Fruit fly (Drosophila melanogaster) whole organism, embryonic: Measurements from ENCODE around the gene CG14402.

Experiments used
- Awh ChIP-seq: fragments of 200-800 bp; sonication (Bioruptor generic); IDR thresholded peaks from 2 replicates; pipeline ENCODE4, ENCODE4 v1.3.6; 2022; ENCODE audit warnings: missing biosample characterization, missing genetic modification characterization
- CG10543 ChIP-seq: fragments of 200-800 bp; sonication (Bioruptor generic); optimal IDR thresholded peaks from 3 replicates; lab custom pipeline; 2017; ENCODE audit warnings: missing biosample characterization, mild to moderate bottlenecking, missing genetic modification characterization, moderate library complexity
- CG11085 ChIP-seq: fragments of 200-800 bp; sonication (Bioruptor generic); IDR thresholded peaks from 2 replicates; pipeline ENCODE4 v1.3.6; 2022; ENCODE audit warnings: missing biosample characterization, missing genetic modification characterization
- CG13894 ChIP-seq: fragments of 200-800 bp; sonication (Bioruptor generic); optimal IDR thresholded peaks from 3 replicates; lab custom pipeline; 2018; ENCODE audit warnings: missing biosample characterization, mild to moderate bottlenecking, missing genetic modification characterization, moderate library complexity
- CG16815 ChIP-seq: fragments of 200-800 bp; sonication (Bioruptor generic); optimal IDR thresholded peaks from 3 replicates; lab custom pipeline; 2017; ENCODE audit warnings: missing biosample characterization, mild to moderate bottlenecking, missing genetic modification characterization
- CG16863 ChIP-seq: fragments of 200-800 bp; sonication (Bioruptor generic); optimal IDR thresholded peaks from 3 replicates; lab custom pipeline; 2016; ENCODE audit warnings: missing biosample characterization, missing genetic modification characterization
- CG17385 ChIP-seq: fragments of 200-800 bp; sonication (Bioruptor generic); optimal IDR thresholded peaks from 3 replicates; lab custom pipeline; 2018; ENCODE audit warnings: missing biosample characterization, mild to moderate bottlenecking, missing genetic modification characterization
- CG18476 ChIP-seq: fragments of 200-800 bp; sonication (Bioruptor generic); optimal IDR thresholded peaks from 2 replicates; lab custom pipeline; 2016; ENCODE audit warnings: missing biosample characterization, mild to moderate bottlenecking, missing genetic modification characterization
- CG2116 ChIP-seq: fragments of 200-800 bp; sonication (Bioruptor generic); optimal IDR thresholded peaks from 3 replicates; lab custom pipeline; 2018; ENCODE audit warnings: missing biosample characterization, mild to moderate bottlenecking, missing genetic modification characterization
- CG2199 ChIP-seq: fragments of 200-800 bp; sonication (Bioruptor generic); IDR thresholded peaks from 3 replicates; pipeline ENCODE4 v1.3.6; 2022; ENCODE audit warnings: missing biosample characterization, missing genetic modification characterization
- CG2202 ChIP-seq: fragments of 200-800 bp; sonication (Bioruptor generic); optimal IDR thresholded peaks from 2 replicates; lab custom pipeline; 2018; ENCODE audit warnings: missing biosample characterization, mild to moderate bottlenecking, missing genetic modification characterization
- CG30020 ChIP-seq: fragments of 200-800 bp; optimal IDR thresholded peaks from 2 replicates; lab custom pipeline; 2019; ENCODE audit warnings: missing biosample characterization, mild to moderate bottlenecking, missing genetic modification characterization, moderate library complexity
- CG32767 ChIP-seq: fragments of 200-800 bp; sonication (Bioruptor generic); IDR thresholded peaks from 2 replicates; pipeline ENCODE4 v1.3.6; 2022; ENCODE audit warnings: missing biosample characterization, missing genetic modification characterization
- CG33557 ChIP-seq: fragments of 200-800 bp; sonication (Bioruptor generic); optimal IDR thresholded peaks from 2 replicates; lab custom pipeline; 2019; ENCODE audit warnings: missing biosample characterization, mild to moderate bottlenecking, missing genetic modification characterization, moderate library complexity
- CG3407 ChIP-seq: fragments of 200-800 bp; sonication (Bioruptor generic); optimal IDR thresholded peaks from 2 replicates; lab custom pipeline; 2018; ENCODE audit warnings: missing biosample characterization, mild to moderate bottlenecking, missing genetic modification characterization
- CG34224 ChIP-seq: fragments of 200-800 bp; sonication (Bioruptor generic); IDR thresholded peaks from 3 replicates; pipeline ENCODE4 v1.3.6; 2022; ENCODE audit warnings: missing biosample characterization, missing genetic modification characterization; ENCODE audit not compliant: partially characterized antibody
- CG3847 ChIP-seq: fragments of 200-800 bp; sonication (Bioruptor generic); IDR thresholded peaks from 2 replicates; pipeline ENCODE4 v1.3.6; 2022; ENCODE audit warnings: missing biosample characterization, missing genetic modification characterization
- CG7372 ChIP-seq: fragments of 200-800 bp; sonication (Bioruptor generic); IDR thresholded peaks from 2 replicates; pipeline ENCODE4 v1.3.6; 2022; ENCODE audit warnings: missing biosample characterization, missing genetic modification characterization
- CG8281 ChIP-seq: fragments of 200-800 bp; sonication (Bioruptor generic); optimal IDR thresholded peaks from 2 replicates; lab custom pipeline; 2018; ENCODE audit warnings: missing biosample characterization, mild to moderate bottlenecking, missing genetic modification characterization, moderate library complexity
- CG9437 ChIP-seq: fragments of 200-800 bp; sonication (Bioruptor generic); optimal IDR thresholded peaks from 2 replicates; lab custom pipeline; 2018; ENCODE audit warnings: missing biosample characterization, mild to moderate bottlenecking, missing genetic modification characterization
- CG9876 ChIP-seq: fragments of 200-800 bp; sonication (Bioruptor generic); optimal IDR thresholded peaks from 2 replicates; lab custom pipeline; 2016; ENCODE audit warnings: missing biosample characterization, missing genetic modification characterization
- D ChIP-seq, 2 experiments: fragments of 200-800 bp in 1 of 2; fragments of >200 bp in 1 of 2; sonication (Bioruptor generic) in 1 of 2; optimal IDR thresholded peaks; 2 replicates in 1 of 2; 3 replicates in 1 of 2; lab custom pipeline; 2017; ENCODE audit warnings: mild to moderate bottlenecking in 1 of 2, missing biosample characterization in 1 of 2, missing genetic modification characterization in 1 of 2, missing genetic modification reagents in 1 of 2
- D19A ChIP-seq: fragments of 200-800 bp; optimal IDR thresholded peaks from 3 replicates; lab custom pipeline; 2019; ENCODE audit warnings: missing biosample characterization, mild to moderate bottlenecking, missing genetic modification characterization, moderate library complexity
- Fer1 ChIP-seq: fragments of 200-800 bp; sonication (Bioruptor generic); optimal IDR thresholded peaks from 2 replicates; lab custom pipeline; 2017; ENCODE audit warnings: missing biosample characterization, mild to moderate bottlenecking, missing genetic modification characterization
- Hr39 ChIP-seq: fragments of >200 bp; optimal IDR thresholded peaks from 2 replicates; lab custom pipeline; 2017
- Lhr ChIP-seq: fragments of 200-800 bp; sonication (Bioruptor generic); optimal IDR thresholded peaks from 3 replicates; lab custom pipeline; 2017; ENCODE audit warnings: mild to moderate bottlenecking, missing biosample characterization, missing genetic modification reagents, missing genetic modification characterization
- Lpt ChIP-seq: fragments of >200 bp; optimal IDR thresholded peaks from 2 replicates; lab custom pipeline; 2018; ENCODE audit warnings: missing biosample characterization, missing genetic modification characterization
- Max ChIP-seq: fragments of 200-800 bp; sonication (Bioruptor generic); optimal IDR thresholded peaks from 2 replicates; lab custom pipeline; 2016; ENCODE audit warnings: missing biosample characterization, mild to moderate bottlenecking, missing genetic modification characterization
- NK7.1 ChIP-seq: fragments of 200-800 bp; sonication (Bioruptor generic); optimal IDR thresholded peaks from 3 replicates; lab custom pipeline; 2016; ENCODE audit warnings: missing biosample characterization, missing genetic modification characterization
- Ravus ChIP-seq: fragments of 200-800 bp; sonication (Bioruptor generic); IDR thresholded peaks from 2 replicates; pipeline ENCODE4 v1.3.6; 2022; ENCODE audit warnings: missing biosample characterization, missing genetic modification characterization
- Sin3A ChIP-seq: fragments of >200 bp; optimal IDR thresholded peaks from 2 replicates; lab custom pipeline; 2018
- ase ChIP-seq: fragments of 200-800 bp; sonication (Bioruptor generic); IDR thresholded peaks from 3 replicates; pipeline ENCODE4 v1.3.6; 2022; ENCODE audit warnings: missing biosample characterization, missing genetic modification characterization
- ato ChIP-seq: fragments of 200-800 bp; sonication (Bioruptor generic); IDR thresholded peaks from 2 replicates; pipeline ENCODE4 v1.3.6; 2022; ENCODE audit warnings: missing biosample characterization, missing genetic modification characterization; ENCODE audit not compliant: partially characterized antibody
- caup ChIP-seq: fragments of 200-800 bp; sonication (Bioruptor generic); optimal IDR thresholded peaks from 3 replicates; lab custom pipeline; 2017; ENCODE audit warnings: missing biosample characterization, mild to moderate bottlenecking, missing genetic modification characterization, moderate library complexity; ENCODE audit not compliant: severe bottlenecking
- cg ChIP-seq: fragments of 200-800 bp; sonication (Bioruptor generic); optimal IDR thresholded peaks from 3 replicates; lab custom pipeline; 2019; ENCODE audit warnings: missing biosample characterization, mild to moderate bottlenecking, missing genetic modification characterization, moderate library complexity
- disco-r ChIP-seq: fragments of 200-800 bp; sonication (Bioruptor generic); optimal IDR thresholded peaks from 2 replicates; lab custom pipeline; 2016; ENCODE audit warnings: missing biosample characterization, missing genetic modification characterization
- en ChIP-seq: fragments of 200-800 bp; sonication (Bioruptor generic); optimal IDR thresholded peaks from 2 replicates; lab custom pipeline; 2016; ENCODE audit warnings: missing biosample characterization, missing genetic modification characterization
- ham ChIP-seq: fragments of 200-800 bp; sonication (Bioruptor generic); IDR thresholded peaks from 2 replicates; pipeline ENCODE4 v1.3.6; 2022; ENCODE audit warnings: missing biosample characterization, missing genetic modification characterization
- jing ChIP-seq: fragments of 200-800 bp; sonication (Bioruptor generic); optimal IDR thresholded peaks from 2 replicates; lab custom pipeline; 2018; ENCODE audit warnings: missing biosample characterization, mild to moderate bottlenecking, missing genetic modification characterization
- nau ChIP-seq: fragments of 200-800 bp; sonication (Bioruptor generic); optimal IDR thresholded peaks from 3 replicates; lab custom pipeline; 2017; ENCODE audit warnings: missing biosample characterization, mild to moderate bottlenecking, missing genetic modification characterization, missing genetic modification reagents
- org-1 ChIP-seq: fragments of 200-800 bp; sonication (Bioruptor generic); optimal IDR thresholded peaks from 2 replicates; lab custom pipeline; 2017; ENCODE audit warnings: missing biosample characterization, missing genetic modification characterization
- ro ChIP-seq: fragments of 200-800 bp; sonication (Bioruptor generic); IDR thresholded peaks from 2 replicates; pipeline ENCODE4 v1.3.6; 2022; ENCODE audit warnings: missing biosample characterization, missing genetic modification characterization
- row ChIP-seq: fragments of 200-800 bp; sonication (Bioruptor generic); IDR thresholded peaks from 3 replicates; pipeline ENCODE4 v1.3.6; 2022; ENCODE audit warnings: missing biosample characterization, missing genetic modification characterization
- sc ChIP-seq, 3 experiments: fragments of >200 bp in 2 of 3; fragments of 200-800 bp in 1 of 3; sonication (Bioruptor generic) in 1 of 3; optimal IDR thresholded peaks; 2 replicates in 2 of 3; 3 replicates in 1 of 3; lab custom pipeline; 2017; ENCODE audit warnings: mild to moderate bottlenecking in 1 of 3, missing biosample characterization in 1 of 3, missing genetic modification characterization in 1 of 3, missing genetic modification reagents in 1 of 3
- sima ChIP-seq: fragments of 200-800 bp; sonication (Bioruptor generic); optimal IDR thresholded peaks from 2 replicates; lab custom pipeline; 2016; ENCODE audit warnings: missing biosample characterization, missing genetic modification characterization
- slou ChIP-seq: fragments of 200-800 bp; sonication (Bioruptor generic); optimal IDR thresholded peaks from 3 replicates; lab custom pipeline; 2016; ENCODE audit warnings: missing biosample characterization, missing genetic modification characterization
- tin ChIP-seq: fragments of 200-800 bp; sonication (Bioruptor generic); optimal IDR thresholded peaks from 3 replicates; lab custom pipeline; 2016; ENCODE audit warnings: missing biosample characterization, missing genetic modification characterization
- tx ChIP-seq: fragments of 200-800 bp; sonication (Bioruptor generic); optimal IDR thresholded peaks from 2 replicates; lab custom pipeline; 2016; ENCODE audit warnings: missing biosample characterization, missing genetic modification characterization
- unc-4 ChIP-seq: fragments of 200-800 bp; sonication (Bioruptor generic); IDR thresholded peaks from 2 replicates; pipeline ENCODE4 v1.3.6; 2022; ENCODE audit warnings: missing biosample characterization, missing genetic modification characterization; ENCODE audit not compliant: partially characterized antibody
- wek ChIP-seq: fragments of 200-800 bp; sonication (Bioruptor generic); optimal IDR thresholded peaks from 3 replicates; lab custom pipeline; 2018; ENCODE audit warnings: missing biosample characterization, mild to moderate bottlenecking, missing genetic modification characterization, moderate library complexity
- zf30C ChIP-seq: fragments of 200-800 bp; sonication (Bioruptor generic); optimal IDR thresholded peaks from 3 replicates; lab custom pipeline; 2018; ENCODE audit warnings: missing biosample characterization, mild to moderate bottlenecking, missing genetic modification characterization

CG14402 gene

DNA sequence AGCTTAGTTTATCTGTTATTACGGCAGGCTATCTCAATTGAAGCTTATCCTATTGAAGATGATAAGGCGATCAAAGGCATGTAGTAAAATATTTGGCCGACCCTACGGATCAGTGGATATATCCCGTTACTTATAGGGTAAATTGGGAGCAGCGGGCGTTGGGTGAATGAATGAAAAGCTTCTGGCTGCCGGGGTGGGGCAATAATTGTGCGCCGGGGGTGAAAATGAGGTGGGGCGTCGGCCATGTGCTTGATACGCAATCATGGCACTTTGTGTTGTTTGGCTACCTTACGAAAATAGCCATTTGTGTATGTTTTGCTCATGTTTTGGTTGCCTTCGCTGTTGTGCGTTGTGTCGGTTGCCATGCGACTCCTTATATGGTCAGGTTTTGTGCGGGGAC is 47.3 kb upstream of the CG14402 start (continued):
- TF ChIP-seq unc-4 (GFP tag; lab: Robert Waterston, UW), result no peak
- TF ChIP-seq slou (GFP tag; lab: Kevin White, UChicago), result no peak
- no peak for TF ChIP-seq CG8281 (tag; lab: Kevin White, UChicago)
- no peak for TF ChIP-seq CG32767 (GFP tag; lab: Robert Waterston, UW)
- no peak for TF ChIP-seq Lpt (GFP tag; lab: Kevin White, UChicago)
- TF ChIP-seq CG2199 (GFP tag; lab: Robert Waterston, UW), result no peak
- peak; percentile 19; the same call in 1 of the 2 replicates for TF ChIP-seq CG11085 (GFP tag; lab: Robert Waterston, UW)
- TF ChIP-seq nau, result no peak
- TF ChIP-seq CG34224 (GFP tag; lab: Robert Waterston, UW), result no peak
- no peak for TF ChIP-seq en (GFP tag; lab: Kevin White, UChicago)
- no peak for TF ChIP-seq CG2202 (tag; lab: Kevin White, UChicago)
- TF ChIP-seq row, result peak; percentile 16; the same call in 1 of the 3 replicates
- TF ChIP-seq ro (GFP tag; lab: Robert Waterston, UW), result no peak
- TF ChIP-seq ham (GFP tag; lab: Robert Waterston, UW), result no peak
- no peak for TF ChIP-seq Max
- TF ChIP-seq CG9437 (GFP tag; lab: Kevin White, UChicago), result no peak
- no peak for TF ChIP-seq ato (GFP tag; lab: Robert Waterston, UW)
- no peak for TF ChIP-seq D (optimal IDR thresholded peaks at IDR 0.05; lab: Kevin White, UChicago)
- no peak for TF ChIP-seq D (GFP tag; optimal IDR thresholded peaks at IDR 0.05; lab: Kevin White, UChicago)
- no peak for TF ChIP-seq tx (GFP tag; lab: Kevin White, UChicago)
- no peak for TF ChIP-seq CG16863
- no peak for TF ChIP-seq Lhr (GFP tag; lab: Kevin White, UChicago)
- TF ChIP-seq Awh, result no peak
- no peak for TF ChIP-seq NK7.1
- TF ChIP-seq CG18476 (GFP tag; lab: Kevin White, UChicago), result no peak
- TF ChIP-seq CG3407 (GFP tag; lab: Kevin White, UChicago), result no peak
- no peak for TF ChIP-seq tin
- no peak for TF ChIP-seq CG16815 (GFP tag; lab: Kevin White, UChicago)
- TF ChIP-seq CG9876 (GFP tag; lab: Kevin White, UChicago), result no peak
- TF ChIP-seq Sin3A, result no peak
- no peak for TF ChIP-seq caup
- TF ChIP-seq CG33557 (GFP tag; lab: Kevin White, UChicago), result no peak
- TF ChIP-seq disco-r, result no peak
- TF ChIP-seq CG3847 (GFP tag; lab: Robert Waterston, UW), result no peak
- TF ChIP-seq cg, result no peak
- no peak for TF ChIP-seq Fer1
- no peak for TF ChIP-seq sc (optimal IDR thresholded peaks at IDR 0.05; lab: Kevin White, UChicago)
- no peak for TF ChIP-seq sc (GFP tag; optimal IDR thresholded peaks at IDR 0.05; lab: Kevin White, UChicago)
- no peak for TF ChIP-seq Hr39
- no peak for TF ChIP-seq org-1
- no peak for TF ChIP-seq jing (GFP tag; lab: Kevin White, UChicago)
- TF ChIP-seq wek (GFP tag; lab: Kevin White, UChicago), result no peak
- no peak for TF ChIP-seq sima (GFP tag; lab: Kevin White, UChicago)
- no peak for TF ChIP-seq CG17385 (GFP tag; lab: Kevin White, UChicago)
- no peak for TF ChIP-seq zf30C
- TF ChIP-seq D19A, result no peak
- no peak for TF ChIP-seq Ravus (GFP tag; lab: Robert Waterston, UW)
- no peak for TF ChIP-seq CG2116 (GFP tag; lab: Kevin White, UChicago)
- no peak for TF ChIP-seq CG30020
- TF ChIP-seq CG13894 (tag; lab: Kevin White, UChicago), result peak; percentile 7
- no peak for TF ChIP-seq ase (GFP tag; lab: Robert Waterston, UW)
- no peak for TF ChIP-seq CG7372 (GFP tag; lab: Robert Waterston, UW)
- TF ChIP-seq CG10543 (GFP tag; lab: Kevin White, UChicago), result peak; percentile 3
